Worm (Caenorhabditis elegans) whole organism, early embryonic: ENCODE measurements around the gene hrg-1.

Experiments used
- B0310.2 ChIP-seq: sonication (generic microtip); optimal IDR thresholded peaks from 2 replicates; lab custom pipeline; 2016; ENCODE audit warnings: mild to moderate bottlenecking, missing genetic modification characterization, missing compliant biosample characterization
- F13C5.2 ChIP-seq: sonication (generic microtip); optimal IDR thresholded peaks from 2 replicates; lab custom pipeline; 2017; ENCODE audit warnings: mild to moderate bottlenecking, missing genetic modification characterization, inconsistent platforms, missing compliant biosample characterization
- aly-1 ChIP-seq: sonication (generic microtip); optimal IDR thresholded peaks from 2 replicates; lab custom pipeline; 2016; ENCODE audit warnings: missing genetic modification characterization, missing compliant biosample characterization
- ama-1 ChIP-seq: fragments of 150-350 bp; optimal IDR thresholded peaks from 2 replicates; lab custom pipeline; 2014
- ceh-13 ChIP-seq: fragments of 200-800 bp; sonication (Bioruptor generic); optimal IDR thresholded peaks from 2 replicates; lab custom pipeline; 2018; ENCODE audit warnings: mild to moderate bottlenecking, missing genetic modification characterization, missing compliant biosample characterization
- ceh-36 ChIP-seq: sonication (generic microtip); optimal IDR thresholded peaks from 2 replicates; lab custom pipeline; 2016; ENCODE audit warnings: missing genetic modification characterization, inconsistent platforms, missing compliant biosample characterization
- ets-7 ChIP-seq: sonication (generic microtip); optimal IDR thresholded peaks from 2 replicates; lab custom pipeline; 2016; ENCODE audit warnings: missing genotype, missing genetic modification characterization, missing compliant biosample characterization
- flt-1 ChIP-seq: fragments of 200-800 bp; sonication (Bioruptor generic); IDR thresholded peaks from 2 replicates; pipeline ENCODE4 v1.3.6; 2022; ENCODE audit warnings: missing genetic modification characterization, missing compliant biosample characterization
- hmbx-1 ChIP-seq: sonication (generic microtip); optimal IDR thresholded peaks from 2 replicates; lab custom pipeline; 2016; ENCODE audit warnings: mild to moderate bottlenecking, missing genetic modification characterization, missing compliant biosample characterization
- hmg-4 ChIP-seq: fragments of 200-800 bp; sonication (Bioruptor generic); optimal IDR thresholded peaks from 2 replicates; lab custom pipeline; 2018; ENCODE audit warnings: mild to moderate bottlenecking, missing genetic modification characterization, missing compliant biosample characterization
- hnd-1 ChIP-seq: sonication (generic microtip); optimal IDR thresholded peaks from 2 replicates; lab custom pipeline; 2016; ENCODE audit warnings: missing genetic modification characterization, missing compliant biosample characterization
- pes-1 ChIP-seq: fragments of 200-800 bp; sonication (Bioruptor generic); IDR thresholded peaks from 2 replicates; pipeline ENCODE4 v1.3.6; 2022; ENCODE audit warnings: missing genetic modification reagents, missing genetic modification characterization, missing compliant biosample characterization
- scrt-1 ChIP-seq: fragments of 200-800 bp; sonication (Bioruptor generic); IDR thresholded peaks from 2 replicates; pipeline ENCODE4 v1.3.6; 2022; ENCODE audit warnings: missing genetic modification characterization, missing compliant biosample characterization
- sea-1 ChIP-seq: fragments of 200-800 bp; sonication (Bioruptor generic); conservative IDR thresholded peaks from 2 replicates; pipeline ENCODE4 v1.3.6; 2022; ENCODE audit warnings: missing genetic modification characterization, missing compliant biosample characterization
- tbx-11 ChIP-seq: fragments of 200-800 bp; sonication (Bioruptor generic); IDR thresholded peaks from 2 replicates; pipeline ENCODE4 v1.3.6; 2022; ENCODE audit warnings: missing genetic modification characterization, missing compliant biosample characterization
- tbx-37 ChIP-seq: fragments of 200-800 bp; sonication (Bioruptor generic); conservative IDR thresholded peaks from 2 replicates; pipeline ENCODE4 v1.3.6; 2022; ENCODE audit warnings: missing genetic modification reagents, missing genetic modification characterization, missing compliant biosample characterization
- tra-4 ChIP-seq: sonication (generic microtip); optimal IDR thresholded peaks from 2 replicates; lab custom pipeline; 2017; ENCODE audit warnings: missing genetic modification characterization, missing compliant biosample characterization

Gene hrg-1

DNA sequence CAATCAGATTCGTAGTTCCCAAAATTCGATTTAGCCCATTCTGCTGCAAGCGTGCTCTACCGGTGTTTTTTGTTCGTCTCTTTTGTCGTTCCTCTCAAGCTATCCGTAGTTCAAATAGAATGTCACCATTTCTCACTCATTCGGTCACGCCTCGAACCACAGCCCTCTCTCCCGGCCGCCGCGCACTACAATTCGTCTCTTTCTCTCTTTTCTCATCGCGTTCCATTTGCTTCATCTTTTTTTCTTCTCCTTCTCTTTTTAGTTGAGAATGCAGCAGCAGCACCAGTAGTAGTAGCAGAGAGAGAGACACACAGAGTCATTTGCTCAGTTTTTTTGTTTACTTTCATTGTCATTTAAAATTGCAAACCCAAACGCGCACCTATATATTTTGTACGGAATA is at the start of gene hrg-1:
TSS of gene hrg-1 (minus strand) at position 109 of the 400 bp plus-strand sequence.
- no peak for TF ChIP-seq ets-7 (tag; lab: Kevin White, UChicago)
- no peak for TF ChIP-seq hnd-1 (tag; lab: Kevin White, UChicago)
- no peak for TF ChIP-seq scrt-1 (GFP tag; lab: Robert Waterston, UW)
- no peak for TF ChIP-seq flt-1
- TF ChIP-seq tbx-11: no peak
- TF ChIP-seq sea-1 (GFP tag; lab: Robert Waterston, UW): no peak
- TF ChIP-seq tra-4 (tag; lab: Kevin White, UChicago): no peak
- no peak for TF ChIP-seq B0310.2 (tag; lab: Kevin White, UChicago)
- TF ChIP-seq ceh-13: no peak
- no peak for TF ChIP-seq aly-1 (tag; lab: Kevin White, UChicago)

DNA sequence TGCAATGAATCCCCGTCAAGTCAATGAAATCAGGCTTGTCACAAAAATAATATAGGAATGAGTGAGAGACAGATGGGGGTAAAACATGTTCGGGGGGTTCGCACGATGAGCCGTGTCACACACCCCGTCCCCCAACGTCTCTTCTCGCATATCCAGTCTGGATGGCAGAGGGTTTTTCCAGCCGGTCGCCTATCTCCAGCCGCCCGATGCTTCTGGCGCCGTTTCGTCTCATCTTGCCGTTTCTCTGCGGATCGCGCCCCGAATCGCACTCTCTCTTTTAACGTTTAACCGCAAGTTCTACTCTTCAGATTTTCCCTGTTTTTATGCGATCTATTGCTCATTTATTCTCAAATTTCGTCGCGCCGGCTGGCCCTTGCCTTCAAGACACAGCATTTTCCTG is 45.9 kb upstream of the hrg-1 start:
- no peak for TF ChIP-seq aly-1 (tag; lab: Kevin White, UChicago)
- TF ChIP-seq ceh-36 (tag; lab: Kevin White, UChicago): no peak
- TF ChIP-seq hnd-1 (tag; lab: Kevin White, UChicago): no peak
- TF ChIP-seq ets-7 (tag; lab: Kevin White, UChicago): no peak
- TF ChIP-seq F13C5.2 (tag; lab: Kevin White, UChicago): no peak
- TF ChIP-seq hmbx-1: no peak
- no peak for TF ChIP-seq B0310.2 (tag; lab: Kevin White, UChicago)
- TF ChIP-seq pes-1: no peak
- TF ChIP-seq ceh-13: no peak
- no peak for TF ChIP-seq flt-1
- TF ChIP-seq tbx-37 (GFP tag; lab: Robert Waterston, UW): no peak
- TF ChIP-seq scrt-1 (GFP tag; lab: Robert Waterston, UW): no peak
- no peak for TF ChIP-seq tra-4 (tag; lab: Kevin White, UChicago)
- no peak for TF ChIP-seq ama-1
- no peak for TF ChIP-seq sea-1 (GFP tag; lab: Robert Waterston, UW)
- no peak for TF ChIP-seq tbx-11
- no peak for TF ChIP-seq hmg-4 (GFP tag; lab: Kevin White, UChicago)

DNA sequence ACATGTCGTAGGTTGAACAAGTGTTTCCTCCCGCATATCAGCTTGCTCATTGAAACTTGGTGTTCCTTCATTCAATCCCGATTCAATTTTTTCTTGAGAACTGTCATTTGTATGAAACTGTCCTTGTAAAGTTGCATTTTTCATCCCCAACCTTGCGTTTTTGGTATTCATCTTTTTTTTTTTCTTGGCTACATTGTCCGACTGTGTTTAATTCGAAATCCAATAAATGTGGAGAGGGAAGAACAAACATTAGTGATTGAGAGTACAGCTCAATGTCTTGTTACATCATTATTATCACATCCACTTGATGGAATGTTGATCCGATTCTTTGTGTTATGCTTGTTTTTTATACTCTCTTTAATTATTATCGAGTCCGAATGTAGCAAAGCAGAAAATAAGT is 5.9 kb upstream of the hrg-1 start, which contains the start of gene acr-10:
TSS of gene acr-10 (plus strand) at position 301 of the 400 bp plus-strand sequence.
- no peak for TF ChIP-seq aly-1 (tag; lab: Kevin White, UChicago)
- TF ChIP-seq flt-1: no peak
- TF ChIP-seq hmbx-1: no peak
- no peak for TF ChIP-seq scrt-1 (GFP tag; lab: Robert Waterston, UW)
- no peak for TF ChIP-seq ceh-36 (tag; lab: Kevin White, UChicago)
- no peak for TF ChIP-seq sea-1 (GFP tag; lab: Robert Waterston, UW)
- TF ChIP-seq tbx-37 (GFP tag; lab: Robert Waterston, UW): no peak
- TF ChIP-seq F13C5.2 (tag; lab: Kevin White, UChicago): no peak

DNA sequence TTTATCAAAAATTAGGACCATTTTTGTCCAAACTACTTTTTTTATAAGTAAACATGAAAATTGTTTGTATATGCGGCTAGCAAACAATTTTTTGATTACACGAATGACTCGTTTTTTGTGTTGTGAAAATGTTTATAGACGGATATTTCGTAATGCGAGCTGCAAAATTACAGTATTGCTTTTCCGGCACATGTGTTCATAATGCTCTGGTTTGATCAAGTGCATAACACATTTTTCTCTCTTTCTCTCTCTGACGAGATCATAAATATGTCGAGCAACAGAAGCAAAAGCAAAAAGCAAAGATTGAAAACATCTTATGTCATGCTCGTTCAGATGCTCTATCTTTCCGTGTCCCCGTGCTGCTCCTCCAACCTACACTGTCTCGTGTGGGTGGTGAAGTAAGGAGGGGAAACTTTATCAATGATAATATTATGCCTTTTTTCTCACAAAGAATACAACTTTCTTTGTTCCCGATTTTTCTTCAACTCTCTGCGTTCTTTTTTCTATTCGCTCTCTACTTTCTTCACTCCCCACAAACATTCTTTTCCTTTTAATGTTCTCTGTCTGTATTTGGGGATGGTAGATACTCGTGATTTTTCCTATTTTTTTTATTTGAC is 2.7 kb upstream of the hrg-1 start:
- TF ChIP-seq scrt-1 (GFP tag; lab: Robert Waterston, UW): no peak
- no peak for TF ChIP-seq tbx-37 (GFP tag; lab: Robert Waterston, UW)
- TF ChIP-seq tra-4 (tag; lab: Kevin White, UChicago): no peak
- no peak for TF ChIP-seq sea-1 (GFP tag; lab: Robert Waterston, UW)
- no peak for TF ChIP-seq ama-1
- TF ChIP-seq ets-7 (tag; lab: Kevin White, UChicago): no peak
- TF ChIP-seq ceh-36 (tag; lab: Kevin White, UChicago): no peak
- no peak for TF ChIP-seq hmg-4 (GFP tag; lab: Kevin White, UChicago)
- no peak for TF ChIP-seq tbx-11
- no peak for TF ChIP-seq aly-1 (tag; lab: Kevin White, UChicago)
- TF ChIP-seq pes-1: no peak
- TF ChIP-seq hmbx-1: no peak
- no peak for TF ChIP-seq ceh-13

DNA sequence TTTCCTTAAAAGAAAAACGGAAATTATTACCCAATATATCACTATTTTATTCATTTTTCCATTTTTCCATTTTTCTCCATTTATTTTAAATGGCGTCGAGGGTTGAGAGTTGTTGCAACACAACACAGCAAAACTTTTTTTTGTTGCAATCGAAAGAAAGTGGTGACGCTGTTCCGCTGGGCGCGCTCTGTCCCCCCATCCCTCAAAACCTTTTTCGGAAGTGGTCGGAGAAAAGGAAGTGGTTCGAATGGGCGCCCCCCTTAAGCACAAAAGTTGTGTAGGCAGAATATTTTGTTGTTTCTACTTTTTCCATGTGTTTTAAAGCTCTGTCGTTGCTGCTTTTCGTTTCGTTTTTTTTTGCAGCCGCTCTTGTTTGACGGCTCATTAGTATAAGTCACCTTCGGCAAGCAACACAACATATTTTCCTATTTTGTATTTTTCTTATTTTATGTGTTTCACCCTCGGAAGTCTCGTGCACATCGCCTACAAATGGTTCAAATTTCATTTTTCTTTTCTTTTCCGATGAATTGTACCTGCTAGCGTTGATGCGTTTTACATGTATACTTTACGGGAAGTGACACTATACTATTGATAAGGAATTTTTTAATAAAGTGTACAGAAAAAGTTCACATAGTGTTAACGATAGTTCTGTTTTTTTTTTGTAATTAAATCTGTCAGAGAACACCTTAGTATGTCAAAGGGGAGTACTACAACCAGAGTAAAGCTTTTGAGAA is 1.7 kb upstream of the hrg-1 start:
- TF ChIP-seq ceh-36 (tag; lab: Kevin White, UChicago): no peak
- no peak for TF ChIP-seq aly-1 (tag; lab: Kevin White, UChicago)
- TF ChIP-seq tbx-11: no peak

DNA sequence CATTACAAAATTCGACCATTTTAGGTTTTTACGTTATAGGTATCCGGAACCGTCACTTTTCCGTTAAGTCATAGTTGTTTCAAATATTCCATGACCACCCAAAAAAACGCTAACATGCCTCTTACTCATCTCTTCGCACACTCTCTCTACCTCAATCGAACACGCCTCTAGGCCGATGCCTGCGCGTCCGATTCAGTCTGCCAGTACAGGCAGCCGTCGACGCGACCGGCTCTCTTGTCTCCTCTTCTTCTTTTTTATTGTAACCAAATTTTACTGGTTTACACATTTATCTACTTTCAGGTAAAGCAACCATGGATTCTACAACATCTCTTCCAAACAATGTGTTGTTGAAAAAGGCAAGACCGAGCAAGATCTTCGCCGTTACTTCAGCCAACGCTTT is 4.1 kb downstream of the hrg-1 start, which contains the start of gene mop-25.1:
TSS of gene mop-25.1 (plus strand) at position 301 of the 400 bp plus-strand sequence.
- TF ChIP-seq hnd-1 (tag; lab: Kevin White, UChicago) (no peak), tra-4 (tag; lab: Kevin White, UChicago) (no peak), pes-1 (no peak), flt-1 (no peak), F13C5.2 (tag; lab: Kevin White, UChicago) (no peak), tbx-37 (GFP tag; lab: Robert Waterston, UW) (no peak), tbx-11 (no peak), hmg-4 (GFP tag; lab: Kevin White, UChicago) (no peak), ets-7 (tag; lab: Kevin White, UChicago) (no peak)

DNA sequence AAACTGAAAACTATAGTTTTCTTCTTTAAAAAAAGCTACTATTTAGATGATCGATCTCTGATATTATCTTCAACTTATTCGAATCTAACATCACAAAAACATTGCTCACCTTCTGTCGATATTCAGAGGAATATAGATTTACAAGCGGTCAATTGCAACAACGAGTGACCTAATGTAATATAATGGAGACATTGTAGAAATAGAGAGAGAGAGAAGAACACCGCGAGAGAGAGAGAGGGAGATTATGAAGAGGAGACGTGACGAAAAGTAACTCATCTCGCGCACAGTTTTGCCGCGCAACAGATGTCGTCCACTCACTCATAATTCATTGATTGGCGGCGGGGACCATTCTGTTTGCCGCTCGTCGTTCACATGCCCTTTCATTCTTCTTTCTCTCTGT is 5.6 kb downstream of the hrg-1 start:
- TF ChIP-seq ceh-13: no peak
- TF ChIP-seq F13C5.2 (tag; lab: Kevin White, UChicago): no peak
- TF ChIP-seq ets-7 (tag; lab: Kevin White, UChicago): no peak
- no peak for TF ChIP-seq hmbx-1
- no peak for TF ChIP-seq sea-1 (GFP tag; lab: Robert Waterston, UW)
- TF ChIP-seq ama-1: no peak
- TF ChIP-seq aly-1 (tag; lab: Kevin White, UChicago): no peak
- TF ChIP-seq scrt-1 (GFP tag; lab: Robert Waterston, UW): no peak
- no peak for TF ChIP-seq hmg-4 (GFP tag; lab: Kevin White, UChicago)
- no peak for TF ChIP-seq tbx-37 (GFP tag; lab: Robert Waterston, UW)
- no peak for TF ChIP-seq tbx-11
- no peak for TF ChIP-seq ceh-36 (tag; lab: Kevin White, UChicago)
- no peak for TF ChIP-seq pes-1
